Fruit fly (Drosophila melanogaster) whole organism, embryonic: ENCODE measurements around the gene Jhbp11.

Source experiments
- ATbp ChIP-seq: fragments of 200-800 bp; sonication (Bioruptor generic); optimal IDR thresholded peaks from 2 replicates; lab custom pipeline; 2017; ENCODE audit warnings: missing biosample characterization, mild to moderate bottlenecking, missing genetic modification characterization, missing genetic modification reagents
- CG1024 ChIP-seq: fragments of 200-800 bp; sonication (Bioruptor generic); IDR thresholded peaks from 2 replicates; pipeline ENCODE4 v1.3.6; 2022; ENCODE audit warnings: missing biosample characterization, missing genetic modification characterization
- CG10654 ChIP-seq: fragments of 200-800 bp; sonication (Bioruptor generic); optimal IDR thresholded peaks from 2 replicates; lab custom pipeline; 2016; ENCODE audit warnings: missing biosample characterization, missing genetic modification characterization
- CG11398 ChIP-seq: fragments of 200-800 bp; sonication (Bioruptor generic); optimal IDR thresholded peaks from 2 replicates; lab custom pipeline; 2016; ENCODE audit warnings: missing biosample characterization, missing genetic modification characterization
- CG11504 ChIP-seq: fragments of 200-800 bp; sonication (Bioruptor generic); optimal IDR thresholded peaks from 3 replicates; lab custom pipeline; 2019; ENCODE audit warnings: missing biosample characterization, mild to moderate bottlenecking, missing genetic modification characterization, moderate library complexity
- CG11695 ChIP-seq: fragments of 200-800 bp; sonication (Bioruptor generic); IDR thresholded peaks from 3 replicates; pipeline ENCODE4 v1.3.6; 2022; ENCODE audit warnings: missing biosample characterization, missing genetic modification characterization
- CG13287 ChIP-seq: fragments of 200-800 bp; sonication (Bioruptor generic); IDR thresholded peaks from 2 replicates; pipeline ENCODE4 v1.3.6; 2022; ENCODE audit warnings: missing biosample characterization, missing genetic modification characterization; ENCODE audit not compliant: partially characterized antibody
- CG14050 ChIP-seq: fragments of 200-800 bp; sonication (Bioruptor generic); IDR thresholded peaks from 3 replicates; pipeline ENCODE4 v1.3.6; 2022; ENCODE audit warnings: missing biosample characterization, missing genetic modification characterization
- CG14710 ChIP-seq: fragments of 200-800 bp; sonication (Bioruptor generic); optimal IDR thresholded peaks from 3 replicates; lab custom pipeline; 2019; ENCODE audit warnings: missing biosample characterization, mild to moderate bottlenecking, missing genetic modification characterization, moderate library complexity
- CG1602 ChIP-seq: fragments of 200-800 bp; sonication (Bioruptor generic); optimal IDR thresholded peaks from 3 replicates; lab custom pipeline; 2016; ENCODE audit warnings: missing biosample characterization, missing genetic modification characterization
- CG16815 ChIP-seq: fragments of 200-800 bp; sonication (Bioruptor generic); optimal IDR thresholded peaks from 3 replicates; lab custom pipeline; 2017; ENCODE audit warnings: missing biosample characterization, mild to moderate bottlenecking, missing genetic modification characterization
- CG17361 ChIP-seq: fragments of 200-800 bp; sonication (Bioruptor generic); IDR thresholded peaks from 3 replicates; pipeline ENCODE4 v1.3.6; 2022; ENCODE audit warnings: missing biosample characterization, missing genetic modification characterization
- CG2120 ChIP-seq: fragments of 200-800 bp; sonication (Bioruptor generic); optimal IDR thresholded peaks from 3 replicates; lab custom pipeline; 2016; ENCODE audit warnings: missing biosample characterization, missing genetic modification characterization
- CG2202 ChIP-seq: fragments of 200-800 bp; sonication (Bioruptor generic); optimal IDR thresholded peaks from 2 replicates; lab custom pipeline; 2018; ENCODE audit warnings: missing biosample characterization, mild to moderate bottlenecking, missing genetic modification characterization
- CG30431 ChIP-seq: fragments of 200-800 bp; sonication (Bioruptor generic); optimal IDR thresholded peaks from 2 replicates; lab custom pipeline; 2017; ENCODE audit warnings: missing biosample characterization, missing genetic modification characterization
- CG3065 ChIP-seq: fragments of 200-800 bp; sonication (Bioruptor generic); optimal IDR thresholded peaks from 2 replicates; lab custom pipeline; 2016; ENCODE audit warnings: missing biosample characterization, missing genetic modification characterization
- CG31441 ChIP-seq: fragments of 200-800 bp; sonication (Bioruptor generic); IDR thresholded peaks from 2 replicates; pipeline ENCODE4 v1.3.6; 2022; ENCODE audit warnings: missing biosample characterization, missing genetic modification characterization
- CG32532 ChIP-seq: fragments of 200-800 bp; sonication (Bioruptor generic); IDR thresholded peaks from 2 replicates; pipeline ENCODE4 v1.3.6; 2022; ENCODE audit warnings: missing biosample characterization, missing genetic modification characterization
- CG3726 ChIP-seq: fragments of 200-800 bp; sonication (Bioruptor generic); IDR thresholded peaks from 3 replicates; pipeline ENCODE4, ENCODE4 v1.3.6; 2022; ENCODE audit warnings: missing biosample characterization, missing genetic modification characterization
- CG4360 ChIP-seq: fragments of 200-800 bp; sonication (Bioruptor generic); IDR thresholded peaks from 2 replicates; pipeline ENCODE4 v1.3.6; 2022; ENCODE audit warnings: missing biosample characterization, missing genetic modification characterization
- CG6791 ChIP-seq: fragments of 200-800 bp; sonication (Bioruptor generic); IDR thresholded peaks from 3 replicates; pipeline ENCODE4 v1.3.6; 2022; ENCODE audit warnings: missing biosample characterization, missing genetic modification characterization; ENCODE audit not compliant: partially characterized antibody
- CG7372 ChIP-seq: fragments of 200-800 bp; sonication (Bioruptor generic); IDR thresholded peaks from 2 replicates; pipeline ENCODE4 v1.3.6; 2022; ENCODE audit warnings: missing biosample characterization, missing genetic modification characterization
- CG7556 ChIP-seq: fragments of 200-800 bp; sonication (Bioruptor generic); optimal IDR thresholded peaks from 2 replicates; lab custom pipeline; 2017; ENCODE audit warnings: missing biosample characterization, mild to moderate bottlenecking, missing genetic modification characterization
- CG9727 ChIP-seq: fragments of 200-800 bp; sonication (Bioruptor generic); optimal IDR thresholded peaks from 3 replicates; lab custom pipeline; 2017; ENCODE audit warnings: missing biosample characterization, mild to moderate bottlenecking, missing genetic modification characterization
- CG9797 ChIP-seq: fragments of 200-800 bp; sonication (Bioruptor generic); optimal IDR thresholded peaks from 3 replicates; lab custom pipeline; 2018; ENCODE audit warnings: missing biosample characterization, mild to moderate bottlenecking, missing genetic modification characterization
- CG9876 ChIP-seq: fragments of 200-800 bp; sonication (Bioruptor generic); optimal IDR thresholded peaks from 2 replicates; lab custom pipeline; 2016; ENCODE audit warnings: missing biosample characterization, missing genetic modification characterization
- Dfd ChIP-seq, 2 experiments: fragments of >200 bp; optimal IDR thresholded peaks; 2 replicates each; lab custom pipeline; 2017; ENCODE audit warnings: missing biosample characterization in 2 of 2, missing genetic modification characterization in 2 of 2
- Dll ChIP-seq: fragments of 200-800 bp; sonication (Bioruptor generic); IDR thresholded peaks from 4 replicates; pipeline ENCODE4 v1.3.6; 2022; ENCODE audit warnings: missing biosample characterization, missing genetic modification characterization; ENCODE audit not compliant: partially characterized antibody
- Dp ChIP-seq: fragments of 200-800 bp; sonication (Bioruptor generic); optimal IDR thresholded peaks from 2 replicates; lab custom pipeline; 2018; ENCODE audit warnings: missing biosample characterization, mild to moderate bottlenecking, missing genetic modification characterization, moderate library complexity
- HLH3B ChIP-seq: fragments of 200-800 bp; sonication (Bioruptor generic); IDR thresholded peaks from 2 replicates; pipeline ENCODE4 v1.3.6; 2022; ENCODE audit warnings: missing biosample characterization, missing genetic modification characterization
- Med ChIP-seq: fragments of 200-800 bp; sonication (Bioruptor generic); peaks from one replicate; lab custom pipeline; 2016; ENCODE audit warnings: missing biosample characterization, missing genetic modification characterization, mild to moderate bottlenecking, inconsistent platforms, moderate library complexity
- Oli ChIP-seq: fragments of 200-800 bp; sonication (Bioruptor generic); optimal IDR thresholded peaks from 2 replicates; lab custom pipeline; 2018; ENCODE audit warnings: missing biosample characterization, mild to moderate bottlenecking, missing genetic modification characterization, moderate library complexity
- Opbp ChIP-seq: fragments of 200-800 bp; sonication (Bioruptor generic); IDR thresholded peaks from 3 replicates; pipeline ENCODE4 v1.3.6; 2022; ENCODE audit warnings: missing biosample characterization, missing genetic modification characterization; ENCODE audit not compliant: partially characterized antibody
- Vsx1 ChIP-seq: fragments of 200-800 bp; sonication (Bioruptor generic); optimal IDR thresholded peaks from 2 replicates; lab custom pipeline; 2017; ENCODE audit warnings: missing biosample characterization, mild to moderate bottlenecking, missing genetic modification characterization, missing genetic modification reagents
- amos ChIP-seq: fragments of 200-800 bp; sonication (Bioruptor generic); IDR thresholded peaks from 2 replicates; pipeline ENCODE4 v1.3.6; 2022; ENCODE audit warnings: missing biosample characterization, missing genetic modification characterization; ENCODE audit not compliant: partially characterized antibody
- ap ChIP-seq: fragments of 200-800 bp; sonication (Bioruptor generic); IDR thresholded peaks from 2 replicates; pipeline ENCODE4 v1.3.6; 2022; ENCODE audit warnings: missing biosample characterization, missing genetic modification characterization
- bcd ChIP-seq: fragments of 200-800 bp; sonication (Bioruptor generic); optimal IDR thresholded peaks from 2 replicates; lab custom pipeline; 2017; ENCODE audit warnings: missing biosample characterization, mild to moderate bottlenecking, missing genetic modification characterization
- bowl ChIP-seq: fragments of 200-800 bp; sonication (Bioruptor generic); IDR thresholded peaks from 2 replicates; pipeline ENCODE4 v1.3.6; 2022; ENCODE audit warnings: missing biosample characterization, missing genetic modification characterization
- cad ChIP-seq: fragments of >200 bp; optimal IDR thresholded peaks from 2 replicates; lab custom pipeline; 2017; ENCODE audit warnings: missing biosample characterization, missing genetic modification characterization
- corto ChIP-seq: fragments of 200-800 bp; sonication (Bioruptor generic); optimal IDR thresholded peaks from 2 replicates; lab custom pipeline; 2016; ENCODE audit warnings: missing biosample characterization, mild to moderate bottlenecking, missing genetic modification characterization, moderate library complexity
- da ChIP-seq: fragments of 200-800 bp; sonication (Bioruptor generic); optimal IDR thresholded peaks from 2 replicates; lab custom pipeline; 2016; ENCODE audit warnings: missing biosample characterization, missing genetic modification characterization
- dimm ChIP-seq: fragments of 200-800 bp; sonication (Bioruptor generic); IDR thresholded peaks from 2 replicates; pipeline ENCODE4 v1.3.6; 2022; ENCODE audit warnings: missing biosample characterization, missing genetic modification characterization
- gcm ChIP-seq: fragments of 200-800 bp; sonication (Bioruptor generic); optimal IDR thresholded peaks from 2 replicates; lab custom pipeline; 2019; ENCODE audit warnings: missing biosample characterization, mild to moderate bottlenecking, missing genetic modification characterization, moderate library complexity
- gem ChIP-seq: fragments of 200-800 bp; sonication (Bioruptor generic); optimal IDR thresholded peaks from 2 replicates; lab custom pipeline; 2019; ENCODE audit warnings: missing biosample characterization, mild to moderate bottlenecking, missing genetic modification characterization, moderate library complexity
- hb ChIP-seq: fragments of 200-800 bp; sonication (Bioruptor generic); IDR thresholded peaks from 3 replicates; pipeline ENCODE4 v1.3.6; 2022; ENCODE audit warnings: missing biosample characterization, missing genetic modification characterization; ENCODE audit not compliant: partially characterized antibody
- jigr1 ChIP-seq: fragments of 200-800 bp; sonication (Bioruptor generic); IDR thresholded peaks from 3 replicates; pipeline ENCODE4 v1.3.6; 2022; ENCODE audit warnings: missing biosample characterization, missing genetic modification characterization
- klu ChIP-seq: fragments of 200-800 bp; sonication (Bioruptor generic); IDR thresholded peaks from 2 replicates; pipeline ENCODE4 v1.3.6; 2022; ENCODE audit warnings: missing biosample characterization, missing genetic modification characterization
- oc ChIP-seq: fragments of 200-800 bp; sonication (Bioruptor generic); optimal IDR thresholded peaks from 2 replicates; lab custom pipeline; 2018; ENCODE audit warnings: missing biosample characterization, mild to moderate bottlenecking, missing genetic modification characterization, moderate library complexity
- slp2 ChIP-seq: fragments of 200-800 bp; sonication (Bioruptor generic); optimal IDR thresholded peaks from 2 replicates; lab custom pipeline; 2016; ENCODE audit warnings: missing biosample characterization, missing genetic modification characterization
- wek ChIP-seq: fragments of 200-800 bp; sonication (Bioruptor generic); optimal IDR thresholded peaks from 3 replicates; lab custom pipeline; 2018; ENCODE audit warnings: missing biosample characterization, mild to moderate bottlenecking, missing genetic modification characterization, moderate library complexity
- z ChIP-seq: fragments of 200-800 bp; sonication (Bioruptor generic); IDR thresholded peaks from 3 replicates; pipeline ENCODE4 v1.3.6; 2022; ENCODE audit warnings: missing biosample characterization, missing genetic modification characterization
- zf30C ChIP-seq: fragments of 200-800 bp; sonication (Bioruptor generic); optimal IDR thresholded peaks from 3 replicates; lab custom pipeline; 2018; ENCODE audit warnings: missing biosample characterization, mild to moderate bottlenecking, missing genetic modification characterization

Jhbp11 gene

DNA sequence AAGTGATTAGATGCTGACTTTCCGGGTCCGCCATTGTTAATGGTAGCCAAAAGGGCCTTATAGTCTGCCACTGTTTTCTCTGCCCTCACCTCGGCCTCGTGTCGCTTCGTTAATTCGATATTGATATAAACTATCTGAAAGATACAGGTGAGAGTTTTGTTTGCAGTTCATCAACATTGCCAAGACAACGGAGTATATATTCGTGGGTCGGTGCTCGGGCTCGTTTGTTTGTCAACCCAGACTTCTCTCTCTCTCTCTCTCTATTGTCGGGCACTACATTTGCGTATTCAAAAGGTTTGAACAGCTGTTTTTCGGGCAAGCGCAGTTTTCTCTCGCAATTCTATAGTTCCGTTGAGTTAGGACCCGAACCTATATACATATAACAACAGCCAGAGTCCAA lies 33.7 kb upstream of the Jhbp11 start (continued):
- no peak for TF ChIP-seq Dll (GFP tag; lab: Robert Waterston, UW)
- TF ChIP-seq wek (GFP tag; lab: Kevin White, UChicago): peak; percentile 9
- no peak for TF ChIP-seq Oli
- TF ChIP-seq da: no peak
- TF ChIP-seq amos (GFP tag; lab: Robert Waterston, UW): no peak
- TF ChIP-seq gem (tag; lab: Kevin White, UChicago): no peak
- TF ChIP-seq bowl (GFP tag; lab: Robert Waterston, UW): no peak
- TF ChIP-seq CG6791 (GFP tag; lab: Robert Waterston, UW): no peak
- no peak for TF ChIP-seq CG3726 (GFP tag; lab: Robert Waterston, UW)
- no peak for TF ChIP-seq CG11695 (GFP tag; lab: Robert Waterston, UW)
- no peak for TF ChIP-seq CG7372
- no peak for TF ChIP-seq CG3065
- no peak for TF ChIP-seq dimm
- TF ChIP-seq CG14710: no peak
- TF ChIP-seq ATbp (GFP tag; lab: Kevin White, UChicago): peak; percentile 55
- TF ChIP-seq CG13287: no peak
- TF ChIP-seq oc: no peak
- no peak for TF ChIP-seq CG31441 (GFP tag; lab: Robert Waterston, UW)
- no peak for TF ChIP-seq CG11504
- TF ChIP-seq CG9876: no peak
- no peak for TF ChIP-seq Opbp (GFP tag; lab: Robert Waterston, UW)
- TF ChIP-seq CG7556 (GFP tag; lab: Kevin White, UChicago): no peak
- no peak for TF ChIP-seq CG16815 (GFP tag; lab: Kevin White, UChicago)
- no peak for TF ChIP-seq corto (GFP tag; lab: Kevin White, UChicago)
- no peak for TF ChIP-seq Dfd (GFP tag; optimal IDR thresholded peaks at IDR 0.05; lab: Kevin White, UChicago)
- no peak for TF ChIP-seq gcm
- TF ChIP-seq CG1602 (GFP tag; lab: Kevin White, UChicago): no peak
- TF ChIP-seq CG14050: no peak
- TF ChIP-seq cad (GFP tag; lab: Kevin White, UChicago): no peak
- TF ChIP-seq zf30C (GFP tag; lab: Kevin White, UChicago): no peak
- TF ChIP-seq CG9727 (GFP tag; lab: Kevin White, UChicago): no peak
- TF ChIP-seq ap (GFP tag; lab: Robert Waterston, UW): no peak
- TF ChIP-seq slp2 (GFP tag; lab: Kevin White, UChicago): no peak
- TF ChIP-seq CG10654 (GFP tag; lab: Kevin White, UChicago): no peak
- TF ChIP-seq CG30431: no peak
- TF ChIP-seq CG32532 (GFP tag; lab: Robert Waterston, UW): no peak
- no peak for TF ChIP-seq hb (GFP tag; lab: Robert Waterston, UW)
- TF ChIP-seq CG2202 (tag; lab: Kevin White, UChicago): no peak
- no peak for TF ChIP-seq Dp (GFP tag; lab: Kevin White, UChicago)
- no peak for TF ChIP-seq CG1024 (GFP tag; lab: Robert Waterston, UW)
- TF ChIP-seq CG4360 (GFP tag; lab: Robert Waterston, UW): no peak
- TF ChIP-seq CG11398 (GFP tag; lab: Kevin White, UChicago): no peak
- TF ChIP-seq Med: peak; percentile 23
- no peak for TF ChIP-seq Vsx1 (GFP tag; lab: Kevin White, UChicago)
- no peak for TF ChIP-seq CG9797
- peak; percentile 16 for TF ChIP-seq CG2120 (GFP tag; lab: Kevin White, UChicago)
- no peak for TF ChIP-seq klu
- no peak for TF ChIP-seq CG17361 (GFP tag; lab: Robert Waterston, UW)
- no peak for TF ChIP-seq HLH3B (GFP tag; lab: Robert Waterston, UW)
- no peak for TF ChIP-seq bcd (GFP tag; lab: Kevin White, UChicago)
- TF ChIP-seq z (GFP tag; lab: Robert Waterston, UW): no peak
- no peak for TF ChIP-seq jigr1 (GFP tag; lab: Robert Waterston, UW)
